Fruit fly (Drosophila melanogaster) whole organism, embryonic: ENCODE results near the gene Tm1.
A peak's percentile ranks its signal among the peaks of the same experiment; 100 is the strongest.

Experiments
- Atf6 ChIP-seq: fragments of 200-800 bp; sonication (Bioruptor generic); IDR thresholded peaks from 2 replicates; pipeline ENCODE4 v1.3.6; 2022; ENCODE audit warnings: missing biosample characterization, missing genetic modification characterization
- B-H2 ChIP-seq: fragments of 200-800 bp; sonication (Bioruptor generic); optimal IDR thresholded peaks from 2 replicates; lab custom pipeline; 2018; ENCODE audit warnings: missing biosample characterization, mild to moderate bottlenecking, missing genetic modification characterization
- Blimp-1 ChIP-seq: fragments of 200-800 bp; sonication (Bioruptor generic); optimal IDR thresholded peaks from 3 replicates; lab custom pipeline; 2018; ENCODE audit warnings: missing biosample characterization, missing genetic modification characterization, mild to moderate bottlenecking, moderate library complexity, missing genetic modification reagents
- CG10147 ChIP-seq: fragments of 200-800 bp; sonication (Bioruptor generic); optimal IDR thresholded peaks from 2 replicates; lab custom pipeline; 2019; ENCODE audit warnings: missing biosample characterization, mild to moderate bottlenecking, missing genetic modification characterization, moderate library complexity
- CG10565 ChIP-seq: fragments of 200-800 bp; sonication (Bioruptor generic); optimal IDR thresholded peaks from 3 replicates; lab custom pipeline; 2016; ENCODE audit warnings: missing biosample characterization, mild to moderate bottlenecking, missing genetic modification characterization
- CG11247 ChIP-seq: fragments of 200-800 bp; sonication (Bioruptor generic); IDR thresholded peaks from 2 replicates; pipeline ENCODE4 v1.3.6; 2022; ENCODE audit warnings: missing biosample characterization, missing genetic modification characterization
- CG13424 ChIP-seq: fragments of 200-800 bp; sonication (Bioruptor generic); optimal IDR thresholded peaks from 2 replicates; lab custom pipeline; 2019; ENCODE audit warnings: missing biosample characterization, mild to moderate bottlenecking, missing genetic modification characterization, moderate library complexity
- CG15514 ChIP-seq: fragments of 200-800 bp; sonication (Bioruptor generic); optimal IDR thresholded peaks from 3 replicates; lab custom pipeline; 2017; ENCODE audit warnings: missing biosample characterization, missing genetic modification characterization, mild to moderate bottlenecking, moderate library complexity, missing genetic modification reagents
- CG18262 ChIP-seq: fragments of 200-800 bp; optimal IDR thresholded peaks from 3 replicates; lab custom pipeline; 2019; ENCODE audit warnings: missing biosample characterization, mild to moderate bottlenecking, missing genetic modification characterization, moderate library complexity
- CG30431 ChIP-seq: fragments of 200-800 bp; sonication (Bioruptor generic); optimal IDR thresholded peaks from 2 replicates; lab custom pipeline; 2017; ENCODE audit warnings: missing biosample characterization, missing genetic modification characterization
- CG34376 ChIP-seq: fragments of 200-800 bp; sonication (Bioruptor generic); optimal IDR thresholded peaks from 2 replicates; lab custom pipeline; 2018; ENCODE audit warnings: missing biosample characterization, mild to moderate bottlenecking, missing genetic modification characterization
- CG8765 ChIP-seq: fragments of 200-800 bp; sonication (Bioruptor generic); IDR thresholded peaks from 2 replicates; pipeline ENCODE4 v1.3.6; 2022; ENCODE audit warnings: missing biosample characterization, missing genetic modification characterization
- CG9215 ChIP-seq: fragments of 200-800 bp; sonication (Bioruptor generic); IDR thresholded peaks from 2 replicates; pipeline ENCODE4 v1.3.6; 2022; ENCODE audit warnings: missing biosample characterization, missing genetic modification characterization
- CG9609 ChIP-seq: fragments of 200-800 bp; sonication (Bioruptor generic); optimal IDR thresholded peaks from 3 replicates; lab custom pipeline; 2016; ENCODE audit warnings: missing biosample characterization, missing genetic modification characterization
- CHES-1-like ChIP-seq: fragments of 200-800 bp; sonication (Bioruptor generic); optimal IDR thresholded peaks from 2 replicates; lab custom pipeline; 2016; ENCODE audit warnings: missing biosample characterization, missing genetic modification characterization
- Dip3 ChIP-seq: fragments of 200-800 bp; sonication (Bioruptor generic); optimal IDR thresholded peaks from 3 replicates; lab custom pipeline; 2016; ENCODE audit warnings: missing biosample characterization, missing genetic modification characterization
- Dll ChIP-seq: fragments of 200-800 bp; sonication (Bioruptor generic); IDR thresholded peaks from 4 replicates; pipeline ENCODE4 v1.3.6; 2022; ENCODE audit warnings: missing biosample characterization, missing genetic modification characterization; ENCODE audit not compliant: partially characterized antibody
- Doc2 ChIP-seq: fragments of 200-800 bp; sonication (Bioruptor generic); IDR thresholded peaks from 2 replicates; pipeline ENCODE4 v1.3.6; 2022; ENCODE audit warnings: missing biosample characterization, missing genetic modification characterization
- Doc3 ChIP-seq: fragments of 200-800 bp; sonication (Bioruptor generic); IDR thresholded peaks from 3 replicates; pipeline ENCODE4 v1.3.6; 2022; ENCODE audit warnings: missing biosample characterization, missing genetic modification characterization; ENCODE audit not compliant: partially characterized antibody
- Fer3 ChIP-seq: fragments of 200-800 bp; sonication (Bioruptor generic); optimal IDR thresholded peaks from 2 replicates; lab custom pipeline; 2018; ENCODE audit warnings: missing biosample characterization, mild to moderate bottlenecking, missing genetic modification characterization, moderate library complexity
- HLH54F ChIP-seq: fragments of 200-800 bp; sonication (Bioruptor generic); optimal IDR thresholded peaks from 3 replicates; lab custom pipeline; 2016; ENCODE audit warnings: missing biosample characterization, missing genetic modification characterization
- Hmx ChIP-seq: fragments of 200-800 bp; sonication (Bioruptor generic); optimal IDR thresholded peaks from 2 replicates; lab custom pipeline; 2016; ENCODE audit warnings: missing biosample characterization, missing genetic modification characterization
- Hr51 ChIP-seq, 2 experiments: fragments of 200-800 bp; sonication (Bioruptor generic); optimal IDR thresholded peaks; 2 replicates in 1 of 2; 3 replicates in 1 of 2; lab custom pipeline; 2016 to 2018; ENCODE audit warnings: missing biosample characterization in 2 of 2, missing genetic modification characterization in 2 of 2, mild to moderate bottlenecking in 1 of 2, moderate library complexity in 1 of 2
- MESR4 ChIP-seq: fragments of 200-800 bp; sonication (Bioruptor generic); optimal IDR thresholded peaks from 2 replicates; lab custom pipeline; 2018; ENCODE audit warnings: missing biosample characterization, mild to moderate bottlenecking, missing genetic modification characterization, moderate library complexity
- Mad ChIP-seq: fragments of 200-800 bp; sonication (Bioruptor generic); optimal IDR thresholded peaks from 2 replicates; lab custom pipeline; 2016; ENCODE audit warnings: missing biosample characterization, missing genetic modification characterization
- NfI ChIP-seq: fragments of 200-800 bp; sonication (Bioruptor generic); optimal IDR thresholded peaks from 3 replicates; lab custom pipeline; 2018; ENCODE audit warnings: missing biosample characterization, mild to moderate bottlenecking, missing genetic modification characterization, moderate library complexity
- Pdp1 ChIP-seq, 2 experiments: fragments of 200-800 bp; sonication (Bioruptor generic); optimal IDR thresholded peaks; 3 replicates each; lab custom pipeline; 2016; ENCODE audit warnings: missing biosample characterization in 2 of 2, missing genetic modification characterization in 2 of 2, mild to moderate bottlenecking in 1 of 2, moderate library complexity in 1 of 2
- Ravus ChIP-seq: fragments of 200-800 bp; sonication (Bioruptor generic); IDR thresholded peaks from 2 replicates; pipeline ENCODE4 v1.3.6; 2022; ENCODE audit warnings: missing biosample characterization, missing genetic modification characterization
- Tbp ChIP-seq: fragments of >200 bp; optimal IDR thresholded peaks from 2 replicates; lab custom pipeline; 2018; ENCODE audit warnings: missing biosample characterization, missing genetic modification characterization
- ac ChIP-seq: fragments of 200-800 bp; sonication (Bioruptor generic); optimal IDR thresholded peaks from 3 replicates; lab custom pipeline; 2017; ENCODE audit warnings: missing biosample characterization, mild to moderate bottlenecking, missing genetic modification characterization
- al ChIP-seq: fragments of 200-800 bp; sonication (Bioruptor generic); IDR thresholded peaks from 2 replicates; pipeline ENCODE4 v1.3.6; 2022; ENCODE audit warnings: missing biosample characterization, missing genetic modification characterization
- az2 ChIP-seq: fragments of 200-800 bp; sonication (Bioruptor generic); optimal IDR thresholded peaks from 3 replicates; lab custom pipeline; 2016; ENCODE audit warnings: missing biosample characterization, missing genetic modification characterization
- cad ChIP-seq: fragments of >200 bp; optimal IDR thresholded peaks from 2 replicates; lab custom pipeline; 2017; ENCODE audit warnings: missing biosample characterization, missing genetic modification characterization
- caup ChIP-seq: fragments of 200-800 bp; sonication (Bioruptor generic); optimal IDR thresholded peaks from 3 replicates; lab custom pipeline; 2017; ENCODE audit warnings: missing biosample characterization, mild to moderate bottlenecking, missing genetic modification characterization, moderate library complexity; ENCODE audit not compliant: severe bottlenecking
- cg ChIP-seq: fragments of 200-800 bp; sonication (Bioruptor generic); optimal IDR thresholded peaks from 3 replicates; lab custom pipeline; 2019; ENCODE audit warnings: missing biosample characterization, mild to moderate bottlenecking, missing genetic modification characterization, moderate library complexity
- croc ChIP-seq: fragments of 200-800 bp; sonication (Bioruptor generic); conservative IDR thresholded peaks from 3 replicates; pipeline ENCODE4 v1.3.6; 2022; ENCODE audit warnings: missing biosample characterization, missing genetic modification characterization
- gsb-n ChIP-seq: fragments of 200-800 bp; sonication (Bioruptor generic); optimal IDR thresholded peaks from 3 replicates; lab custom pipeline; 2018; ENCODE audit warnings: missing biosample characterization, mild to moderate bottlenecking, missing genetic modification characterization
- her ChIP-seq: fragments of 200-800 bp; sonication (Bioruptor generic); optimal IDR thresholded peaks from 2 replicates; lab custom pipeline; 2016; ENCODE audit warnings: missing biosample characterization, missing genetic modification characterization
- kah ChIP-seq: fragments of 200-800 bp; sonication (Bioruptor generic); optimal IDR thresholded peaks from 2 replicates; lab custom pipeline; 2018; ENCODE audit warnings: missing biosample characterization, mild to moderate bottlenecking, missing genetic modification characterization
- klu ChIP-seq: fragments of 200-800 bp; sonication (Bioruptor generic); IDR thresholded peaks from 2 replicates; pipeline ENCODE4 v1.3.6; 2022; ENCODE audit warnings: missing biosample characterization, missing genetic modification characterization
- kni ChIP-seq: fragments of 200-800 bp; sonication (Bioruptor generic); optimal IDR thresholded peaks from 3 replicates; lab custom pipeline; 2017; ENCODE audit warnings: mild to moderate bottlenecking, missing biosample characterization, missing genetic modification reagents, missing genetic modification characterization
- nerfin-2 ChIP-seq: fragments of 200-800 bp; sonication (Bioruptor generic); IDR thresholded peaks from 2 replicates; pipeline ENCODE4 v1.3.6; 2022; ENCODE audit warnings: missing biosample characterization, missing genetic modification characterization; ENCODE audit not compliant: partially characterized antibody
- org-1 ChIP-seq: fragments of 200-800 bp; sonication (Bioruptor generic); optimal IDR thresholded peaks from 2 replicates; lab custom pipeline; 2017; ENCODE audit warnings: missing biosample characterization, missing genetic modification characterization
- p53 ChIP-seq: fragments of 200-800 bp; sonication (Bioruptor generic); optimal IDR thresholded peaks from 2 replicates; lab custom pipeline; 2016; ENCODE audit warnings: missing biosample characterization, missing genetic modification characterization
- pzg ChIP-seq: fragments of 200-800 bp; sonication (Bioruptor generic); optimal IDR thresholded peaks from 3 replicates; lab custom pipeline; 2018; ENCODE audit warnings: missing biosample characterization, mild to moderate bottlenecking, missing genetic modification characterization, moderate library complexity
- sens-2 ChIP-seq: fragments of 200-800 bp; sonication (Bioruptor generic); IDR thresholded peaks from 2 replicates; pipeline ENCODE4 v1.3.6; 2022; ENCODE audit warnings: missing biosample characterization, missing genetic modification characterization
- slp2 ChIP-seq: fragments of 200-800 bp; sonication (Bioruptor generic); optimal IDR thresholded peaks from 2 replicates; lab custom pipeline; 2016; ENCODE audit warnings: missing biosample characterization, missing genetic modification characterization
- stwl ChIP-seq: fragments of 200-800 bp; sonication (Bioruptor generic); optimal IDR thresholded peaks from 3 replicates; lab custom pipeline; 2018; ENCODE audit warnings: missing biosample characterization, mild to moderate bottlenecking, missing genetic modification characterization, moderate library complexity
- trh ChIP-seq: fragments of 200-800 bp; sonication (Bioruptor generic); optimal IDR thresholded peaks from 2 replicates; lab custom pipeline; 2016; ENCODE audit warnings: missing biosample characterization, missing genetic modification characterization
- vvl ChIP-seq: fragments of 200-800 bp; sonication (Bioruptor generic); IDR thresholded peaks from 2 replicates; pipeline ENCODE4 v1.3.6; 2022; ENCODE audit warnings: missing biosample characterization, missing genetic modification characterization
- zfh2 ChIP-seq: fragments of 200-800 bp; sonication (Bioruptor generic); optimal IDR thresholded peaks from 2 replicates; lab custom pipeline; 2016; ENCODE audit warnings: missing biosample characterization, missing genetic modification characterization

The Tm1 gene

DNA sequence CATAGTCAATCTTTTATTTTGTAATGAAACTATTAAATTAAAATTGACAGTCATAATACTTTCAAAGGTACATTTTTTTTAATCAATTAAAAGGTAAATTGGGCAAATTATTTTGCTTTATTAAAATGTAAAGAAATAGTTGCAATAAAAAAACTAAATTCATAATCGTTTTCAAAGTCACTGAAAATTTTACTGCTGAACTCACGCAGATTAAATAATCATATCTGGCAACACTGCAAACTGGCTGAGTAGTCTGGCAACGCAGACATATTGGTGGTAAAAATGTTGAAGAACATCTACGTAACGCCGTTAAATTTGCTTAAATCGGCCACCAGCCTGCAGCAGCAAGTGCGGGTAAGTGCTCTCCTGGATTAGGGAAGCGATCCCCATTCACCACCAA is 52.5 kb downstream of the Tm1 start, which contains the start of gene mRpL9 (continued):
- TF ChIP-seq trh (GFP tag; lab: Kevin White, UChicago): no peak
- TF ChIP-seq Atf6 (GFP tag; lab: Robert Waterston, UW): no peak
- peak; percentile 56 for TF ChIP-seq zfh2 (GFP tag; lab: Kevin White, UChicago)
- TF ChIP-seq CG18262: no peak
- no peak for TF ChIP-seq CG34376 (GFP tag; lab: Kevin White, UChicago)
- peak; percentile 34; the same call in 1 of the 3 replicates for TF ChIP-seq Doc3 (GFP tag; lab: Robert Waterston, UW)
- peak; percentile 22 for TF ChIP-seq CG13424 (tag; lab: Kevin White, UChicago)
- peak; percentile 35 for TF ChIP-seq Fer3 (tag; lab: Kevin White, UChicago)
- TF ChIP-seq CG15514: peak; percentile 52
- TF ChIP-seq slp2 (GFP tag; lab: Kevin White, UChicago): no peak
- no peak; the same call in 1 of the 2 replicates for TF ChIP-seq vvl (GFP tag; lab: Robert Waterston, UW)
- TF ChIP-seq HLH54F (GFP tag; lab: Kevin White, UChicago): no peak
- TF ChIP-seq stwl: peak; percentile 48
- no peak for TF ChIP-seq sens-2 (GFP tag; lab: Robert Waterston, UW)
- peak; percentile 69 for TF ChIP-seq pzg (GFP tag; lab: Kevin White, UChicago)
- no peak for TF ChIP-seq kah (GFP tag; lab: Kevin White, UChicago)
- TF ChIP-seq ac (GFP tag; lab: Kevin White, UChicago): no peak
- TF ChIP-seq Dip3 (GFP tag; lab: Kevin White, UChicago): no peak
- TF ChIP-seq kni (GFP tag; lab: Kevin White, UChicago): no peak
- TF ChIP-seq Hr51 (GFP tag; optimal IDR thresholded peaks at IDR 0.05; lab: Kevin White, UChicago): no peak
- no peak for TF ChIP-seq az2
- TF ChIP-seq Pdp1 (GFP tag; optimal IDR thresholded peaks at IDR 0.05; lab: Kevin White, UChicago): peak in 1 of 2 experiments; percentile 93
- no peak for TF ChIP-seq nerfin-2 (GFP tag; lab: Robert Waterston, UW)
- no peak for TF ChIP-seq Doc2 (GFP tag; lab: Robert Waterston, UW)
- TF ChIP-seq CG10565 (GFP tag; lab: Kevin White, UChicago): no peak
- no peak for TF ChIP-seq CG9609 (GFP tag; lab: Kevin White, UChicago)
- TF ChIP-seq CG11247 (GFP tag; lab: Robert Waterston, UW): no peak
- no peak for TF ChIP-seq CG8765 (GFP tag; lab: Robert Waterston, UW)
- no peak for TF ChIP-seq B-H2 (GFP tag; lab: Kevin White, UChicago)
- peak; percentile 63 for TF ChIP-seq MESR4
- no peak for TF ChIP-seq cg (GFP tag; lab: Kevin White, UChicago)
- no peak for TF ChIP-seq her (GFP tag; lab: Kevin White, UChicago)
- TF ChIP-seq caup (GFP tag; lab: Kevin White, UChicago): no peak
- no peak for TF ChIP-seq Hmx (GFP tag; lab: Kevin White, UChicago)
- TF ChIP-seq org-1 (GFP tag; lab: Kevin White, UChicago): no peak
- no peak for TF ChIP-seq al (GFP tag; lab: Robert Waterston, UW)
- peak; percentile 25; the same call in 1 of the 2 replicates for TF ChIP-seq CG9215 (GFP tag; lab: Robert Waterston, UW)
- TF ChIP-seq Ravus (GFP tag; lab: Robert Waterston, UW): no peak
- peak; percentile 4 for TF ChIP-seq NfI
- no peak for TF ChIP-seq CG10147 (GFP tag; lab: Kevin White, UChicago)
- no peak for TF ChIP-seq CG30431 (GFP tag; lab: Kevin White, UChicago)
- TF ChIP-seq p53: no peak
- TF ChIP-seq klu (GFP tag; lab: Robert Waterston, UW): no peak
- TF ChIP-seq Dll: peak; percentile 49; the same call in 2 of the 4 replicates
- TF ChIP-seq cad (GFP tag; lab: Kevin White, UChicago): no peak
- no peak for TF ChIP-seq Blimp-1 (GFP tag; lab: Kevin White, UChicago)
- no peak for TF ChIP-seq croc
- peak; percentile 22 for TF ChIP-seq Mad (GFP tag; lab: Kevin White, UChicago)
- TF ChIP-seq CHES-1-like (GFP tag; lab: Kevin White, UChicago): no peak
- TF ChIP-seq Tbp (GFP tag; lab: Kevin White, UChicago): no peak
- TF ChIP-seq gsb-n: no peak
